Worm (Caenorhabditis elegans) whole organism, young adult: Measurements from ENCODE around the gene C09F5.1.

Source experiments
- B0035.1 ChIP-seq: sonication (generic microtip); optimal IDR thresholded peaks from 2 replicates; lab custom pipeline; 2016; ENCODE audit warnings: missing genetic modification characterization, mild to moderate bottlenecking, missing compliant biosample characterization, missing genotype, missing genetic modification reagents
- D2030.7 ChIP-seq: fragments of 200-800 bp; sonication (Bioruptor generic); IDR thresholded peaks from 2 replicates; pipeline ENCODE4 v1.3.6; 2022; ENCODE audit warnings: missing genetic modification reagents, missing genetic modification characterization, missing compliant biosample characterization
- F22D6.2 ChIP-seq: sonication (generic microtip); optimal IDR thresholded peaks from 2 replicates; lab custom pipeline; 2016; ENCODE audit warnings: mild to moderate bottlenecking, missing genetic modification characterization, missing compliant biosample characterization
- F37B4.10 ChIP-seq: fragments of 200-800 bp; sonication (Bioruptor generic); IDR thresholded peaks from 2 replicates; pipeline ENCODE4 v1.3.6; 2022; ENCODE audit warnings: missing genetic modification characterization, missing compliant biosample characterization
- F39B2.1 ChIP-seq: fragments of 200-800 bp; sonication (Bioruptor generic); IDR thresholded peaks from 2 replicates; pipeline ENCODE4 v1.3.6; 2022; ENCODE audit warnings: missing genetic modification reagents, missing genetic modification characterization, missing compliant biosample characterization
- F57A8.1 ChIP-seq: fragments of 200-800 bp; sonication (Bioruptor generic); optimal IDR thresholded peaks from 2 replicates; lab custom pipeline; 2018; ENCODE audit warnings: mild to moderate bottlenecking, missing genetic modification characterization, moderate library complexity, missing compliant biosample characterization
- Y53G8AR.9 ChIP-seq: fragments of 200-800 bp; sonication (Bioruptor generic); conservative IDR thresholded peaks from 2 replicates; pipeline ENCODE4 v1.3.6; 2022; ENCODE audit warnings: missing genetic modification reagents, missing genetic modification characterization, missing compliant biosample characterization
- Y67H2A.10 ChIP-seq: fragments of 200-800 bp; sonication (Bioruptor generic); conservative IDR thresholded peaks from 2 replicates; pipeline ENCODE4 v1.3.6; 2022; ENCODE audit warnings: missing genetic modification reagents, missing genetic modification characterization, missing compliant biosample characterization
- Y79H2A.3 ChIP-seq: fragments of 200-800 bp; sonication (Bioruptor generic); conservative IDR thresholded peaks from 2 replicates; pipeline ENCODE4 v1.3.6; 2022; ENCODE audit warnings: missing genetic modification reagents, missing genetic modification characterization, missing compliant biosample characterization
- ama-1 ChIP-seq, 3 experiments: fragments of 150-350 bp in 1 of 3; sonication (generic microtip) in 2 of 3; optimal IDR thresholded peaks; 2 replicates each; lab custom pipeline; 2014 to 2018; ENCODE audit warnings: missing biosample characterization in 2 of 3, missing genetic modification characterization in 2 of 3, missing genetic modification reagents in 2 of 3
- atf-7 ChIP-seq: sonication (generic microtip); optimal IDR thresholded peaks from 2 replicates; lab custom pipeline; 2017; ENCODE audit warnings: mild to moderate bottlenecking, missing genetic modification characterization, missing compliant biosample characterization
- attf-3 ChIP-seq: fragments of 200-800 bp; sonication (Bioruptor generic); conservative IDR thresholded peaks from 2 replicates; pipeline ENCODE4 v1.3.6; 2022; ENCODE audit warnings: missing genetic modification reagents, missing genetic modification characterization, missing compliant biosample characterization
- attf-5 ChIP-seq: fragments of 200-800 bp; sonication (Bioruptor generic); optimal IDR thresholded peaks from 2 replicates; lab custom pipeline; 2018; ENCODE audit warnings: mild to moderate bottlenecking, missing genetic modification characterization, missing compliant biosample characterization
- attf-6 ChIP-seq: fragments of 200-800 bp; sonication (Bioruptor generic); IDR thresholded peaks from 2 replicates; pipeline ENCODE4 v1.3.6; 2022; ENCODE audit warnings: missing genetic modification reagents, missing genetic modification characterization, missing compliant biosample characterization
- cebp-1 ChIP-seq, 2 experiments: fragments of 200-800 bp in 1 of 2; sonication (Bioruptor generic) in 1 of 2; sonication (generic microtip) in 1 of 2; IDR thresholded peaks in 1 of 2; optimal IDR thresholded peaks in 1 of 2; 2 replicates each; pipeline versions ENCODE4 v1.3.6 to Lab custom; 2017 to 2022; ENCODE audit warnings: missing compliant biosample characterization in 2 of 2, missing genetic modification characterization in 2 of 2, mild to moderate bottlenecking in 1 of 2, missing genetic modification reagents in 1 of 2, moderate library complexity in 1 of 2
- ceh-58 ChIP-seq: fragments of 200-800 bp; sonication (Bioruptor generic); IDR thresholded peaks from 2 replicates; pipeline ENCODE4 v1.3.6; 2022; ENCODE audit warnings: missing genetic modification characterization, missing compliant biosample characterization
- egrh-3 ChIP-seq: fragments of 200-800 bp; sonication (Bioruptor generic); IDR thresholded peaks from 2 replicates; pipeline ENCODE4 v1.3.6; 2022; ENCODE audit warnings: missing genetic modification reagents, missing genetic modification characterization, missing compliant biosample characterization
- ets-4 ChIP-seq: fragments of 200-800 bp; sonication (Bioruptor generic); optimal IDR thresholded peaks from 2 replicates; lab custom pipeline; 2018; ENCODE audit warnings: mild to moderate bottlenecking, missing genetic modification characterization, missing compliant biosample characterization
- gei-17 ChIP-seq: fragments of 200-800 bp; sonication (Bioruptor generic); optimal IDR thresholded peaks from 2 replicates; lab custom pipeline; 2018; ENCODE audit warnings: mild to moderate bottlenecking, missing genetic modification characterization, missing compliant biosample characterization
- hlh-12 ChIP-seq: sonication (generic microtip); optimal IDR thresholded peaks from 2 replicates; lab custom pipeline; 2016; ENCODE audit warnings: missing genetic modification characterization, missing compliant biosample characterization
- hrde-1 ChIP-seq: sonication (generic microtip); optimal IDR thresholded peaks from 2 replicates; lab custom pipeline; 2016; ENCODE audit warnings: missing genetic modification characterization, mild to moderate bottlenecking, missing compliant biosample characterization, moderate library complexity, missing genotype, missing genetic modification reagents, borderline replicate concordance
- hsf-1 ChIP-seq: fragments of 200-800 bp; sonication (Bioruptor generic); IDR thresholded peaks from 2 replicates; pipeline ENCODE4 v1.3.6; 2022; ENCODE audit warnings: missing genetic modification reagents, missing genetic modification characterization, missing compliant biosample characterization
- lag-1 ChIP-seq: fragments of 200-800 bp; sonication (Bioruptor generic); IDR thresholded peaks from 2 replicates; pipeline ENCODE4 v1.3.6; 2022; ENCODE audit warnings: missing genetic modification reagents, missing genetic modification characterization, missing compliant biosample characterization
- let-526 ChIP-seq: fragments of 200-800 bp; sonication (Bioruptor generic); IDR thresholded peaks from 2 replicates; pipeline ENCODE4 v1.3.6; 2022; ENCODE audit warnings: missing genetic modification reagents, missing genetic modification characterization, missing compliant biosample characterization
- let-607 ChIP-seq, 2 experiments: fragments of 200-800 bp in 1 of 2; sonication (Bioruptor generic) in 1 of 2; sonication (generic microtip) in 1 of 2; optimal IDR thresholded peaks; 2 replicates each; lab custom pipeline; 2016 to 2018; ENCODE audit warnings: mild to moderate bottlenecking in 2 of 2, missing compliant biosample characterization in 2 of 2, missing genetic modification characterization in 2 of 2, moderate library complexity in 2 of 2, missing genotype in 1 of 2
- lin-54 ChIP-seq: fragments of 200-800 bp; sonication (Bioruptor generic); optimal IDR thresholded peaks from 2 replicates; lab custom pipeline; 2018; ENCODE audit warnings: mild to moderate bottlenecking, missing genetic modification characterization, missing compliant biosample characterization
- lsl-1 ChIP-seq: fragments of 200-800 bp; sonication (Bioruptor generic); optimal IDR thresholded peaks from 2 replicates; lab custom pipeline; 2018; ENCODE audit warnings: mild to moderate bottlenecking, missing genetic modification characterization, moderate library complexity, missing compliant biosample characterization
- madf-10 ChIP-seq: sonication (generic microtip); optimal IDR thresholded peaks from 2 replicates; lab custom pipeline; 2016; ENCODE audit warnings: mild to moderate bottlenecking, missing genetic modification characterization, missing compliant biosample characterization
- mel-28 ChIP-seq: sonication (generic microtip); optimal IDR thresholded peaks from 2 replicates; lab custom pipeline; 2016; ENCODE audit warnings: borderline replicate concordance, mild to moderate bottlenecking, missing genetic modification characterization, missing compliant biosample characterization
- nfya-2 ChIP-seq: fragments of 200-800 bp; sonication (Bioruptor generic); IDR thresholded peaks from 2 replicates; pipeline ENCODE4 v1.3.6; 2022; ENCODE audit warnings: missing genetic modification reagents, missing genetic modification characterization, missing compliant biosample characterization
- nhr-120 ChIP-seq: fragments of 200-800 bp; sonication (Bioruptor generic); IDR thresholded peaks from 2 replicates; pipeline ENCODE4 v1.3.6; 2022; ENCODE audit warnings: missing genetic modification characterization, missing compliant biosample characterization
- nhr-27 ChIP-seq: fragments of 200-800 bp; sonication (Bioruptor generic); optimal IDR thresholded peaks from 2 replicates; lab custom pipeline; 2018; ENCODE audit warnings: mild to moderate bottlenecking, missing genetic modification characterization, moderate library complexity, missing compliant biosample characterization
- nhr-90 ChIP-seq: sonication (generic microtip); optimal IDR thresholded peaks from 2 replicates; lab custom pipeline; 2016; ENCODE audit warnings: missing genotype, mild to moderate bottlenecking, missing genetic modification characterization, missing compliant biosample characterization
- pbrm-1 ChIP-seq: fragments of 200-800 bp; sonication (Bioruptor generic); IDR thresholded peaks from 2 replicates; pipeline ENCODE4 v1.3.6; 2022; ENCODE audit warnings: missing genetic modification reagents, missing genetic modification characterization, missing compliant biosample characterization
- pha-4 ChIP-seq: fragments of 150-350 bp; sonication (generic microtip); optimal IDR thresholded peaks from 2 replicates; lab custom pipeline; 2014; ENCODE audit warnings: missing biosample characterization, missing genetic modification reagents, missing genetic modification characterization
- rcor-1 ChIP-seq: fragments of 200-800 bp; sonication (Bioruptor generic); IDR thresholded peaks from 2 replicates; pipeline ENCODE4 v1.3.6; 2022; ENCODE audit warnings: missing genetic modification reagents, missing genetic modification characterization, missing compliant biosample characterization
- snpc-1.1 ChIP-seq: sonication (generic microtip); optimal IDR thresholded peaks from 2 replicates; lab custom pipeline; 2017; ENCODE audit warnings: missing genetic modification characterization, mild to moderate bottlenecking, missing compliant biosample characterization, antibody characterized with exemption, moderate library complexity, missing genotype, missing genetic modification reagents; ENCODE audit not compliant: insufficient read depth
- somi-1 ChIP-seq: fragments of 200-800 bp; sonication (Bioruptor generic); optimal IDR thresholded peaks from 2 replicates; lab custom pipeline; 2018; ENCODE audit warnings: mild to moderate bottlenecking, missing genetic modification characterization, missing compliant biosample characterization
- tlf-1 ChIP-seq: fragments of 200-800 bp; sonication (Bioruptor generic); optimal IDR thresholded peaks from 2 replicates; lab custom pipeline; 2018; ENCODE audit warnings: mild to moderate bottlenecking, missing genetic modification characterization, missing compliant biosample characterization
- unc-62 ChIP-seq: fragments of 150-350 bp; optimal IDR thresholded peaks from 2 replicates; lab custom pipeline; 2014; ENCODE audit warnings: missing biosample characterization, missing genetic modification reagents, missing genetic modification characterization
- ztf-18 ChIP-seq: sonication (generic microtip); optimal IDR thresholded peaks from 2 replicates; lab custom pipeline; 2016; ENCODE audit warnings: missing genotype, mild to moderate bottlenecking, missing genetic modification characterization, missing compliant biosample characterization
- ztf-22 ChIP-seq: fragments of 200-800 bp; sonication (Bioruptor generic); optimal IDR thresholded peaks from 2 replicates; lab custom pipeline; 2018; ENCODE audit warnings: mild to moderate bottlenecking, missing genetic modification characterization, moderate library complexity, missing compliant biosample characterization
- ztf-25 ChIP-seq: fragments of 200-800 bp; sonication (Bioruptor generic); IDR thresholded peaks from 2 replicates; pipeline ENCODE4 v1.3.6; 2022; ENCODE audit warnings: missing genetic modification reagents, missing genetic modification characterization, missing compliant biosample characterization
- ztf-26 ChIP-seq: sonication (generic microtip); optimal IDR thresholded peaks from 2 replicates; lab custom pipeline; 2017; ENCODE audit warnings: missing genetic modification characterization, missing compliant biosample characterization
- ztf-28 ChIP-seq: fragments of 200-800 bp; sonication (Bioruptor generic); IDR thresholded peaks from 2 replicates; pipeline ENCODE4 v1.3.6; 2022; ENCODE audit warnings: missing genetic modification reagents, missing genetic modification characterization, missing compliant biosample characterization

C09F5.1 gene

ce11 chrIII:614447-614846 lies 44.1 kb upstream of the C09F5.1 start, which contains the start of gene T19C3.3:
Gene T19C3.3 (minus strand): TSS chrIII:614547.
- TF ChIP-seq unc-62 (GFP tag; lab: Kevin White, UChicago): no peak
- no peak for TF ChIP-seq let-526 (GFP tag; lab: Robert Waterston, UW)
- TF ChIP-seq ztf-26 (tag; lab: Kevin White, UChicago): no peak
- no peak for TF ChIP-seq Y79H2A.3 (GFP tag; lab: Robert Waterston, UW)
- no peak for TF ChIP-seq pbrm-1 (GFP tag; lab: Robert Waterston, UW)
- TF ChIP-seq attf-3: no peak
- no peak for TF ChIP-seq Y67H2A.10 (GFP tag; lab: Robert Waterston, UW)
- TF ChIP-seq ets-4 (GFP tag; lab: Kevin White, UChicago): no peak
- TF ChIP-seq ztf-25 (GFP tag; lab: Robert Waterston, UW): no peak
- no peak for TF ChIP-seq rcor-1 (GFP tag; lab: Robert Waterston, UW)
- no peak for TF ChIP-seq F37B4.10 (GFP tag; lab: Robert Waterston, UW)
- TF ChIP-seq F39B2.1 (GFP tag; lab: Robert Waterston, UW): no peak
- no peak for TF ChIP-seq nhr-120 (GFP tag; lab: Robert Waterston, UW)

ce11 chrIII:617467-617866 lies 41.0 kb upstream of the C09F5.1 start, which contains the start of gene T19C3.2:
Gene T19C3.2 (minus strand): TSS chrIII:617567.
- TF ChIP-seq F37B4.10 (GFP tag; lab: Robert Waterston, UW) (no peak), hrde-1 (tag; lab: Kevin White, UChicago) (no peak), ztf-28 (GFP tag; lab: Robert Waterston, UW) (no peak), attf-3 (no peak), pha-4 (tag; lab: Kevin White, UChicago) (no peak), attf-6 (GFP tag; lab: Robert Waterston, UW) (no peak), somi-1 (GFP tag; lab: Kevin White, UChicago) (no peak), F22D6.2 (tag; lab: Kevin White, UChicago) (no peak), egrh-3 (GFP tag; lab: Robert Waterston, UW) (no peak), tlf-1 (no peak), let-607 (tag; optimal IDR thresholded peaks at IDR 0.05; lab: Kevin White, UChicago) (no peak), madf-10 (tag; lab: Kevin White, UChicago) (no peak), gei-17 (GFP tag; lab: Kevin White, UChicago) (no peak), nhr-27 (tag; lab: Kevin White, UChicago) (no peak), hsf-1 (GFP tag; lab: Robert Waterston, UW) (no peak), lin-54 (no peak), D2030.7 (GFP tag; lab: Robert Waterston, UW) (no peak)

ce11 chrIII:620204-620718 lies 38.2 kb upstream of the C09F5.1 start, which contains the start of gene T19C3.4:
Gene T19C3.4 (minus strand): TSS chrIII:620254.
- TF ChIP-seq ama-1 (optimal IDR thresholded peaks at IDR 0.05; lab: Kevin White, UChicago): no peak
- no peak for TF ChIP-seq ama-1 (GFP tag; optimal IDR thresholded peaks at IDR 0.05; lab: Kevin White, UChicago)
- no peak for TF ChIP-seq mel-28 (tag; lab: Kevin White, UChicago)
- TF ChIP-seq let-607 (tag; optimal IDR thresholded peaks at IDR 0.05; lab: Kevin White, UChicago): no peak
- TF ChIP-seq F57A8.1 (GFP tag; lab: Kevin White, UChicago): no peak
- no peak for TF ChIP-seq atf-7
- no peak for TF ChIP-seq nfya-2
- TF ChIP-seq ceh-58 (GFP tag; lab: Robert Waterston, UW): no peak
- TF ChIP-seq snpc-1.1 (tag; lab: Kevin White, UChicago): no peak
- TF ChIP-seq lag-1 (GFP tag; lab: Robert Waterston, UW): no peak
- TF ChIP-seq attf-5 (GFP tag; lab: Kevin White, UChicago): peak; percentile 44
- no peak for TF ChIP-seq nhr-90
- no peak for TF ChIP-seq B0035.1 (tag; lab: Kevin White, UChicago)
- no peak for TF ChIP-seq hlh-12 (tag; lab: Kevin White, UChicago)
- TF ChIP-seq lsl-1 (GFP tag; lab: Kevin White, UChicago): no peak
- TF ChIP-seq ztf-18 (tag; lab: Kevin White, UChicago): no peak
- no peak for TF ChIP-seq ztf-22 (GFP tag; lab: Kevin White, UChicago)
- no peak for TF ChIP-seq F39B2.1 (GFP tag; lab: Robert Waterston, UW)
- no peak for TF ChIP-seq cebp-1 (GFP tag; IDR thresholded peaks at IDR 0.05; lab: Robert Waterston, UW)
- peak; percentile 47 for TF ChIP-seq cebp-1 (tag; optimal IDR thresholded peaks at IDR 0.05; lab: Kevin White, UChicago)
- no peak for TF ChIP-seq Y53G8AR.9 (GFP tag; lab: Robert Waterston, UW)
